5 fruit fly cellular contexts compared by ENCODE assay signal in genomic region chr3L:9451522-9452118, dm6.
TF ChIP-seq lines count a peak whose summit lies in the region.

CG3448 (minus strand) TSS chr3L:9451572.
ghi (plus strand) TSS chr3L:9451876.

- TF ChIP-seq CTCF in whole organism, embryonic (GFP tag; optimal IDR thresholded peaks at IDR 0.05; lab: Kevin White, UChicago) = peak; percentile 35

TF ChIP-seq in whole organism, adult, 20 proteins besides CTCF, POLR2A, EP300 and RAD21 (continues in another document):
- TF ChIP-seq CG7101 (tag; optimal IDR thresholded peaks at IDR 0.05; lab: Kevin White, UChicago) (peak; percentile 86), CG1620 (GFP tag; optimal IDR thresholded peaks at IDR 0.05; lab: Kevin White, UChicago) (peak; percentile 72), Hr96 (GFP tag; optimal IDR thresholded peaks at IDR 0.05; lab: Kevin White, UChicago) (no peak), toe (GFP tag; optimal IDR thresholded peaks at IDR 0.05; lab: Kevin White, UChicago) (peak; percentile 84), CG5204 (GFP tag; optimal IDR thresholded peaks at IDR 0.05; lab: Kevin White, UChicago) (no peak), ovo (GFP tag; optimal IDR thresholded peaks at IDR 0.05; lab: Kevin White, UChicago) (no peak), CG7045 (GFP tag; optimal IDR thresholded peaks at IDR 0.05; lab: Kevin White, UChicago) (peak; percentile 75), CG33017 (tag; optimal IDR thresholded peaks at IDR 0.05; lab: Kevin White, UChicago) (peak; percentile 68), CG12768 (GFP tag; optimal IDR thresholded peaks at IDR 0.05; lab: Kevin White, UChicago) (peak; percentile 87), cic (GFP tag; optimal IDR thresholded peaks at IDR 0.05; lab: Kevin White, UChicago) (peak; percentile 63), pad (GFP tag; optimal IDR thresholded peaks at IDR 0.05; lab: Kevin White, UChicago) (peak; percentile 69), CG11617 (GFP tag; optimal IDR thresholded peaks at IDR 0.05; lab: Kevin White, UChicago) (peak; percentile 71), tj (GFP tag; optimal IDR thresholded peaks at IDR 0.05; lab: Kevin White, UChicago) (peak; percentile 12), bab1 (GFP tag; optimal IDR thresholded peaks at IDR 0.05; lab: Kevin White, UChicago) (peak; percentile 84), CG14711 (tag; optimal IDR thresholded peaks at IDR 0.05; lab: Kevin White, UChicago) (peak; percentile 99), Mnt (GFP tag; optimal IDR thresholded peaks at IDR 0.05; lab: Kevin White, UChicago) (peak; percentile 77), Clk (GFP tag; optimal IDR thresholded peaks at IDR 0.05; lab: Kevin White, UChicago) (peak; percentile 32), kay (GFP tag; lab: Kevin White, UChicago; ENCODE audit: borderline replicate concordance) (no peak)

TF ChIP-seq in whole organism, embryonic, 481 proteins besides CTCF, POLR2A, EP300 and RAD21 (continues in another document):
- TF ChIP-seq ttk (GFP tag; IDR thresholded peaks at IDR 0.05; lab: Robert Waterston, UW) (peak; percentile 42; the same call in 1 of the 2 replicates), E2f2 (GFP tag; IDR thresholded peaks at IDR 0.05; lab: Robert Waterston, UW) (peak; percentile 67), fru (optimal IDR thresholded peaks at IDR 0.05; lab: Kevin White, UChicago) (no peak), Rfx (GFP tag; IDR thresholded peaks at IDR 0.05; lab: Robert Waterston, UW) (peak; percentile 64), CG33213 (GFP tag; optimal IDR thresholded peaks at IDR 0.05; lab: Kevin White, UChicago) (peak; percentile 6), abd-A (tag; optimal IDR thresholded peaks at IDR 0.05; lab: Kevin White, UChicago) (peak; percentile 87), sens-2 (GFP tag; IDR thresholded peaks at IDR 0.05; lab: Robert Waterston, UW) (no peak), caup (GFP tag; optimal IDR thresholded peaks at IDR 0.05; lab: Kevin White, UChicago; ENCODE audit: severe bottlenecking) (peak; percentile 33), CG4404 (GFP tag; IDR thresholded peaks at IDR 0.05; lab: Robert Waterston, UW) (peak; percentile 49; the same call in 1 of the 2 replicates), CG5245 (GFP tag; optimal IDR thresholded peaks at IDR 0.05; lab: Kevin White, UChicago) (peak; percentile 36), CG11398 (GFP tag; optimal IDR thresholded peaks at IDR 0.05; lab: Kevin White, UChicago) (no peak), CG18011 (GFP tag; optimal IDR thresholded peaks at IDR 0.05; lab: Kevin White, UChicago) (peak; percentile 46), klu (GFP tag; IDR thresholded peaks at IDR 0.05; lab: Robert Waterston, UW) (no peak), Stat92E (GFP tag; optimal IDR thresholded peaks at IDR 0.05; lab: Kevin White, UChicago) (peak in 1 of 3 experiments; percentile 39), Ets65A (GFP tag; lab: Kevin White, UChicago) (peak; percentile 86), CG15601 (tag; optimal IDR thresholded peaks at IDR 0.05; lab: Kevin White, UChicago) (peak; percentile 45), sqz (GFP tag; optimal IDR thresholded peaks at IDR 0.05; lab: Kevin White, UChicago) (peak; percentile 55), CG9876 (GFP tag; optimal IDR thresholded peaks at IDR 0.05; lab: Kevin White, UChicago) (no peak)

TF ChIP-seq in whole organism, prepupa, 60 proteins besides CTCF, POLR2A, EP300 and RAD21 (continues in another document):
- TF ChIP-seq CG6792 (GFP tag; optimal IDR thresholded peaks at IDR 0.05; lab: Kevin White, UChicago) (peak; percentile 48), CG3032 (tag; optimal IDR thresholded peaks at IDR 0.05; lab: Kevin White, UChicago) (peak; percentile 70), Gug (GFP tag; IDR thresholded peaks at IDR 0.05; lab: Robert Waterston, UW) (peak; percentile 49; the same call in 1 of the 2 replicates), acj6 (GFP tag; optimal IDR thresholded peaks at IDR 0.05; lab: Kevin White, UChicago) (peak; percentile 58), CG10669 (GFP tag; optimal IDR thresholded peaks at IDR 0.05; lab: Kevin White, UChicago) (peak; percentile 32), dsx (GFP tag; optimal IDR thresholded peaks at IDR 0.05; lab: Kevin White, UChicago; ENCODE audit: poor library complexity, severe bottlenecking) (peak; percentile 58), net (GFP tag; optimal IDR thresholded peaks at IDR 0.05; lab: Kevin White, UChicago) (peak; percentile 47), salr (GFP tag; optimal IDR thresholded peaks at IDR 0.05; lab: Kevin White, UChicago) (no peak), Lpt (GFP tag; optimal IDR thresholded peaks at IDR 0.05; lab: Kevin White, UChicago) (peak; percentile 56), dac (GFP tag; optimal IDR thresholded peaks at IDR 0.05; lab: Kevin White, UChicago) (no peak), Eip93F (GFP tag; optimal IDR thresholded peaks at IDR 0.05; lab: Kevin White, UChicago) (peak; percentile 64), fd59A (GFP tag; optimal IDR thresholded peaks at IDR 0.05; lab: Kevin White, UChicago) (no peak), OdsH (GFP tag; optimal IDR thresholded peaks at IDR 0.05; lab: Kevin White, UChicago) (no peak), CG6163 (GFP tag; IDR thresholded peaks at IDR 0.05; lab: Robert Waterston, UW) (no peak), CG8119 (GFP tag; IDR thresholded peaks at IDR 0.05; lab: Robert Waterston, UW) (no peak), fkh (GFP tag; optimal IDR thresholded peaks at IDR 0.05; lab: Kevin White, UChicago) (peak; percentile 94), Blimp-1 (GFP tag; optimal IDR thresholded peaks at IDR 0.05; lab: Kevin White, UChicago) (peak; percentile 25), CG32006 (GFP tag; optimal IDR thresholded peaks at IDR 0.05; lab: Kevin White, UChicago) (no peak), CG6808 (GFP tag; optimal IDR thresholded peaks at IDR 0.05; lab: Kevin White, UChicago) (peak; percentile 52)

TF ChIP-seq in whole organism, pupa, 21 proteins besides CTCF, POLR2A, EP300 and RAD21:
- TF ChIP-seq rn (GFP tag; IDR thresholded peaks at IDR 0.05; lab: Robert Waterston, UW) (0 out of 2 replicates have a peak, but pooled peaks have one; percentile 11), fd96Ca (GFP tag; IDR thresholded peaks at IDR 0.05; lab: Robert Waterston, UW) (no peak), CG12605 (GFP tag; IDR thresholded peaks at IDR 0.05; lab: Robert Waterston, UW) (no peak), CG8159 (tag; optimal IDR thresholded peaks at IDR 0.05; lab: Kevin White, UChicago) (peak; percentile 67), Pif1A (GFP tag; optimal IDR thresholded peaks at IDR 0.05; lab: Kevin White, UChicago) (peak; percentile 62), CG4496 (GFP tag; IDR thresholded peaks at IDR 0.05; lab: Robert Waterston, UW) (peak; percentile 68; the same call in 2 of the 3 replicates), Ets98B (GFP tag; IDR thresholded peaks at IDR 0.05; lab: Robert Waterston, UW) (peak; percentile 51), CG14655 (GFP tag; optimal IDR thresholded peaks at IDR 0.05; lab: Kevin White, UChicago) (no peak), CG10348 (GFP tag; IDR thresholded peaks at IDR 0.05; lab: Robert Waterston, UW) (no peak), Pif1B (GFP tag; optimal IDR thresholded peaks at IDR 0.05; lab: Kevin White, UChicago) (peak; percentile 50), CG15710 (tag; optimal IDR thresholded peaks at IDR 0.05; lab: Kevin White, UChicago) (peak; percentile 20), EcR (GFP tag; optimal IDR thresholded peaks at IDR 0.05; lab: Kevin White, UChicago) (no peak), D1 (tag; optimal IDR thresholded peaks at IDR 0.05; lab: Kevin White, UChicago) (no peak), CG32121 (GFP tag; IDR thresholded peaks at IDR 0.05; lab: Robert Waterston, UW) (peak; percentile 51; the same call in 1 of the 2 replicates), CG9948 (tag; optimal IDR thresholded peaks at IDR 0.05; lab: Kevin White, UChicago) (peak; percentile 44), CG17806 (tag; optimal IDR thresholded peaks at IDR 0.05; lab: Kevin White, UChicago) (peak; percentile 52), Snoo (tag; optimal IDR thresholded peaks at IDR 0.05; lab: Kevin White, UChicago) (peak; percentile 46), gl (tag; optimal IDR thresholded peaks at IDR 0.05; lab: Kevin White, UChicago) (peak; percentile 22), CG8301 (tag; optimal IDR thresholded peaks at IDR 0.05; lab: Kevin White, UChicago) (peak; percentile 45), CG13204 (GFP tag; optimal IDR thresholded peaks at IDR 0.05; lab: Kevin White, UChicago) (no peak), CG34367 (tag; optimal IDR thresholded peaks at IDR 0.05; lab: Kevin White, UChicago) (no peak)

TF ChIP-seq in whole organism, wandering third instar larva, 38 proteins besides CTCF, POLR2A, EP300 and RAD21 (continues in another document):
- no peak for TF ChIP-seq dmrt93B (GFP tag; optimal IDR thresholded peaks at IDR 0.05; lab: Kevin White, UChicago)
- TF ChIP-seq CG32264 (GFP tag; optimal IDR thresholded peaks at IDR 0.05; lab: Kevin White, UChicago) = peak; percentile 23
- no peak for TF ChIP-seq CrebA (GFP tag; optimal IDR thresholded peaks at IDR 0.05; lab: Kevin White, UChicago; ENCODE audit: borderline replicate concordance)
- peak; percentile 71 for TF ChIP-seq Hnf4 (GFP tag; optimal IDR thresholded peaks at IDR 0.05; lab: Kevin White, UChicago)
- TF ChIP-seq Dif (GFP tag; optimal IDR thresholded peaks at IDR 0.05; lab: Kevin White, UChicago; ENCODE audit: partially characterized antibody) = no peak
- TF ChIP-seq dl (GFP tag; optimal IDR thresholded peaks at IDR 0.05; lab: Kevin White, UChicago; ENCODE audit: insufficient read depth in 1 of 2, partially characterized antibody in 2 of 2) = no peak
- peak; percentile 58 for TF ChIP-seq Jra (GFP tag; optimal IDR thresholded peaks at IDR 0.05; lab: Kevin White, UChicago)
- peak; percentile 69 for TF ChIP-seq CG9705 (GFP tag; optimal IDR thresholded peaks at IDR 0.05; lab: Kevin White, UChicago)
- peak; percentile 15 for TF ChIP-seq Myc (optimal IDR thresholded peaks at IDR 0.05; lab: Kevin White, UChicago)
- TF ChIP-seq Sp1 (GFP tag; optimal IDR thresholded peaks at IDR 0.05; lab: Kevin White, UChicago) = peak; percentile 76
- no peak for TF ChIP-seq brk (GFP tag; optimal IDR thresholded peaks at IDR 0.05; lab: Kevin White, UChicago)
- peak; percentile 84 for TF ChIP-seq h (GFP tag; optimal IDR thresholded peaks at IDR 0.05; lab: Kevin White, UChicago)
- no peak for TF ChIP-seq Dfd (GFP tag; optimal IDR thresholded peaks at IDR 0.05; lab: Kevin White, UChicago)
- TF ChIP-seq sage (GFP tag; optimal IDR thresholded peaks at IDR 0.05; lab: Kevin White, UChicago) = peak; percentile 75
- no peak for TF ChIP-seq Mio (GFP tag; optimal IDR thresholded peaks at IDR 0.05; lab: Kevin White, UChicago)
- TF ChIP-seq lola (GFP tag; optimal IDR thresholded peaks at IDR 0.05; lab: Kevin White, UChicago) = no peak
- TF ChIP-seq Rel (GFP tag; optimal IDR thresholded peaks at IDR 0.05; lab: Kevin White, UChicago) = no peak
- peak; percentile 76 for TF ChIP-seq Rel (tag; optimal IDR thresholded peaks at IDR 0.05; lab: Kevin White, UChicago)
- TF ChIP-seq Vsx2 (GFP tag; optimal IDR thresholded peaks at IDR 0.05; lab: Kevin White, UChicago; ENCODE audit: partially characterized antibody) = no peak
- peak; percentile 43 for TF ChIP-seq ey (GFP tag; optimal IDR thresholded peaks at IDR 0.05; lab: Kevin White, UChicago)
- TF ChIP-seq OdsH (GFP tag; optimal IDR thresholded peaks at IDR 0.05; lab: Kevin White, UChicago) = peak; percentile 6
- no peak for TF ChIP-seq jim (GFP tag; optimal IDR thresholded peaks at IDR 0.05; lab: Kevin White, UChicago)
- TF ChIP-seq pan (optimal IDR thresholded peaks at IDR 0.05; lab: Kevin White, UChicago) = no peak
